Fruit fly (Drosophila melanogaster) whole organism, embryonic: ENCODE data around the gene ATPsynG.

Experiments
- B-H2 ChIP-seq: fragments of 200-800 bp; sonication (Bioruptor generic); optimal IDR thresholded peaks from 2 replicates; lab custom pipeline; 2018; ENCODE audit warnings: missing biosample characterization, mild to moderate bottlenecking, missing genetic modification characterization
- Bteb2 ChIP-seq: fragments of 200-800 bp; sonication (Bioruptor generic); optimal IDR thresholded peaks from 2 replicates; lab custom pipeline; 2016; ENCODE audit warnings: missing biosample characterization, missing genetic modification characterization
- CG10147 ChIP-seq: fragments of 200-800 bp; sonication (Bioruptor generic); optimal IDR thresholded peaks from 2 replicates; lab custom pipeline; 2019; ENCODE audit warnings: missing biosample characterization, mild to moderate bottlenecking, missing genetic modification characterization, moderate library complexity
- CG10209 ChIP-seq: fragments of 200-800 bp; sonication (Bioruptor generic); optimal IDR thresholded peaks from 3 replicates; lab custom pipeline; 2017; ENCODE audit warnings: missing biosample characterization, mild to moderate bottlenecking, missing genetic modification characterization, missing genetic modification reagents
- CG12155 ChIP-seq: fragments of 200-800 bp; sonication (Bioruptor generic); optimal IDR thresholded peaks from 3 replicates; lab custom pipeline; 2016; ENCODE audit warnings: missing biosample characterization, missing genetic modification characterization
- CG12391 ChIP-seq: fragments of 200-800 bp; sonication (Bioruptor generic); optimal IDR thresholded peaks from 3 replicates; lab custom pipeline; 2018; ENCODE audit warnings: missing biosample characterization, mild to moderate bottlenecking, missing genetic modification characterization, moderate library complexity
- CG14965 ChIP-seq: fragments of 200-800 bp; sonication (Bioruptor generic); optimal IDR thresholded peaks from 2 replicates; lab custom pipeline; 2016; ENCODE audit warnings: missing biosample characterization, missing genetic modification characterization, borderline replicate concordance
- CG1602 ChIP-seq: fragments of 200-800 bp; sonication (Bioruptor generic); optimal IDR thresholded peaks from 3 replicates; lab custom pipeline; 2016; ENCODE audit warnings: missing biosample characterization, missing genetic modification characterization
- CG1603 ChIP-seq: fragments of 200-800 bp; sonication (Bioruptor generic); optimal IDR thresholded peaks from 2 replicates; lab custom pipeline; 2019; ENCODE audit warnings: missing biosample characterization, mild to moderate bottlenecking, missing genetic modification characterization, moderate library complexity
- CG16863 ChIP-seq: fragments of 200-800 bp; sonication (Bioruptor generic); optimal IDR thresholded peaks from 3 replicates; lab custom pipeline; 2016; ENCODE audit warnings: missing biosample characterization, missing genetic modification characterization
- CG17359 ChIP-seq: fragments of 200-800 bp; sonication (Bioruptor generic); optimal IDR thresholded peaks from 3 replicates; lab custom pipeline; 2018; ENCODE audit warnings: missing biosample characterization, mild to moderate bottlenecking, missing genetic modification characterization, moderate library complexity
- CG2678 ChIP-seq: fragments of 200-800 bp; sonication (Bioruptor generic); optimal IDR thresholded peaks from 3 replicates; lab custom pipeline; 2019; ENCODE audit warnings: missing biosample characterization, mild to moderate bottlenecking, missing genetic modification characterization, moderate library complexity
- CG2889 ChIP-seq: fragments of 200-800 bp; sonication (Bioruptor generic); IDR thresholded peaks from 3 replicates; pipeline ENCODE4 v1.3.6; 2022; ENCODE audit warnings: missing biosample characterization, missing genetic modification characterization
- CG31224 ChIP-seq: fragments of 200-800 bp; sonication (Bioruptor generic); IDR thresholded peaks from 2 replicates; pipeline ENCODE4 v1.3.6; 2022; ENCODE audit warnings: missing biosample characterization, missing genetic modification characterization
- CG32767 ChIP-seq: fragments of 200-800 bp; sonication (Bioruptor generic); IDR thresholded peaks from 2 replicates; pipeline ENCODE4 v1.3.6; 2022; ENCODE audit warnings: missing biosample characterization, missing genetic modification characterization
- CkIIα-i1 ChIP-seq: fragments of 200-800 bp; sonication (Bioruptor generic); IDR thresholded peaks from 2 replicates; pipeline ENCODE4 v1.3.6; 2022; ENCODE audit warnings: missing biosample characterization, missing genetic modification characterization
- Dek ChIP-seq: fragments of 200-800 bp; sonication (Bioruptor generic); optimal IDR thresholded peaks from 3 replicates; lab custom pipeline; 2019; ENCODE audit warnings: missing biosample characterization, mild to moderate bottlenecking, missing genetic modification characterization, moderate library complexity
- Dll ChIP-seq: fragments of 200-800 bp; sonication (Bioruptor generic); IDR thresholded peaks from 4 replicates; pipeline ENCODE4 v1.3.6; 2022; ENCODE audit warnings: missing biosample characterization, missing genetic modification characterization; ENCODE audit not compliant: partially characterized antibody
- Doc2 ChIP-seq: fragments of 200-800 bp; sonication (Bioruptor generic); IDR thresholded peaks from 2 replicates; pipeline ENCODE4 v1.3.6; 2022; ENCODE audit warnings: missing biosample characterization, missing genetic modification characterization
- Fer3 ChIP-seq: fragments of 200-800 bp; sonication (Bioruptor generic); optimal IDR thresholded peaks from 2 replicates; lab custom pipeline; 2018; ENCODE audit warnings: missing biosample characterization, mild to moderate bottlenecking, missing genetic modification characterization, moderate library complexity
- Hand ChIP-seq: fragments of 200-800 bp; sonication (Bioruptor generic); optimal IDR thresholded peaks from 2 replicates; lab custom pipeline; 2017; ENCODE audit warnings: mild to moderate bottlenecking, missing biosample characterization, missing genetic modification reagents, missing genetic modification characterization
- Med ChIP-seq: fragments of 200-800 bp; sonication (Bioruptor generic); peaks from one replicate; lab custom pipeline; 2016; ENCODE audit warnings: missing biosample characterization, missing genetic modification characterization, mild to moderate bottlenecking, inconsistent platforms, moderate library complexity
- Mrtf ChIP-seq: fragments of 200-800 bp; sonication (Bioruptor generic); IDR thresholded peaks from 3 replicates; pipeline ENCODE4 v1.3.6; 2022; ENCODE audit warnings: missing biosample characterization, missing genetic modification characterization
- NfI ChIP-seq: fragments of 200-800 bp; sonication (Bioruptor generic); optimal IDR thresholded peaks from 3 replicates; lab custom pipeline; 2018; ENCODE audit warnings: missing biosample characterization, mild to moderate bottlenecking, missing genetic modification characterization, moderate library complexity
- Optix ChIP-seq: fragments of 200-800 bp; sonication (Bioruptor generic); IDR thresholded peaks from 3 replicates; pipeline ENCODE4 v1.3.6; 2022; ENCODE audit warnings: missing biosample characterization, missing genetic modification characterization
- Ravus ChIP-seq: fragments of 200-800 bp; sonication (Bioruptor generic); IDR thresholded peaks from 2 replicates; pipeline ENCODE4 v1.3.6; 2022; ENCODE audit warnings: missing biosample characterization, missing genetic modification characterization
- Six4 ChIP-seq: fragments of 200-800 bp; sonication (Bioruptor generic); optimal IDR thresholded peaks from 2 replicates; lab custom pipeline; 2016; ENCODE audit warnings: missing biosample characterization, missing genetic modification characterization
- Stat92E ChIP-seq, 3 experiments: fragments of >200 bp in 2 of 3; fragments of 200-800 bp in 1 of 3; sonication (Bioruptor generic) in 1 of 3; optimal IDR thresholded peaks; 2 replicates each; lab custom pipeline; 2017 to 2019; ENCODE audit warnings: missing biosample characterization in 3 of 3, missing genetic modification characterization in 3 of 3, mild to moderate bottlenecking in 1 of 3, moderate library complexity in 1 of 3
- Tbp ChIP-seq: fragments of >200 bp; optimal IDR thresholded peaks from 2 replicates; lab custom pipeline; 2018; ENCODE audit warnings: missing biosample characterization, missing genetic modification characterization
- Usf ChIP-seq: fragments of 200-800 bp; sonication (Bioruptor generic); optimal IDR thresholded peaks from 2 replicates; lab custom pipeline; 2017; ENCODE audit warnings: missing genotype, missing biosample characterization, missing genetic modification characterization
- bigmax ChIP-seq: fragments of 200-800 bp; sonication (Bioruptor generic); optimal IDR thresholded peaks from 2 replicates; lab custom pipeline; 2018; ENCODE audit warnings: missing biosample characterization, mild to moderate bottlenecking, missing genetic modification characterization
- bowl ChIP-seq: fragments of 200-800 bp; sonication (Bioruptor generic); IDR thresholded peaks from 2 replicates; pipeline ENCODE4 v1.3.6; 2022; ENCODE audit warnings: missing biosample characterization, missing genetic modification characterization
- chif ChIP-seq, 2 experiments: fragments of 200-800 bp; sonication (Bioruptor generic); optimal IDR thresholded peaks; 3 replicates each; lab custom pipeline; 2016; ENCODE audit warnings: missing biosample characterization in 2 of 2, missing genetic modification characterization in 2 of 2
- da ChIP-seq: fragments of 200-800 bp; sonication (Bioruptor generic); optimal IDR thresholded peaks from 2 replicates; lab custom pipeline; 2016; ENCODE audit warnings: missing biosample characterization, missing genetic modification characterization
- dpn ChIP-seq, 2 experiments: fragments of 200-800 bp; sonication (Bioruptor generic); optimal IDR thresholded peaks; 3 replicates each; lab custom pipeline; 2016; ENCODE audit warnings: missing biosample characterization in 2 of 2, missing genetic modification characterization in 2 of 2
- exex ChIP-seq: fragments of 200-800 bp; sonication (Bioruptor generic); optimal IDR thresholded peaks from 4 replicates; lab custom pipeline; 2018; ENCODE audit warnings: missing biosample characterization, mild to moderate bottlenecking, missing genetic modification characterization, moderate library complexity
- fd3F ChIP-seq: fragments of 200-800 bp; sonication (Bioruptor generic); optimal IDR thresholded peaks from 2 replicates; lab custom pipeline; 2018; ENCODE audit warnings: missing biosample characterization, mild to moderate bottlenecking, missing genetic modification characterization, moderate library complexity
- ftz-f1 ChIP-seq: fragments of 200-800 bp; sonication (Bioruptor generic); optimal IDR thresholded peaks from 2 replicates; lab custom pipeline; 2016; ENCODE audit warnings: missing biosample characterization, missing genetic modification characterization
- gro ChIP-seq: fragments of 200-800 bp; sonication (Bioruptor generic); optimal IDR thresholded peaks from 2 replicates; lab custom pipeline; 2016; ENCODE audit warnings: missing biosample characterization, missing genetic modification characterization
- h ChIP-seq: fragments of >200 bp; optimal IDR thresholded peaks from 2 replicates; lab custom pipeline; 2017
- hbn ChIP-seq: fragments of 200-800 bp; sonication (Bioruptor generic); IDR thresholded peaks from 2 replicates; pipeline ENCODE4 v1.3.6; 2022; ENCODE audit warnings: missing biosample characterization, missing genetic modification characterization; ENCODE audit not compliant: partially characterized antibody
- jigr1 ChIP-seq: fragments of 200-800 bp; sonication (Bioruptor generic); IDR thresholded peaks from 3 replicates; pipeline ENCODE4 v1.3.6; 2022; ENCODE audit warnings: missing biosample characterization, missing genetic modification characterization
- jumu ChIP-seq: fragments of 200-800 bp; sonication (Bioruptor generic); optimal IDR thresholded peaks from 3 replicates; lab custom pipeline; 2016; ENCODE audit warnings: missing biosample characterization, missing genetic modification characterization
- knrl ChIP-seq: fragments of 200-800 bp; sonication (Bioruptor generic); IDR thresholded peaks from 3 replicates; pipeline ENCODE4 v1.3.6; 2022; ENCODE audit warnings: missing biosample characterization, missing genetic modification characterization; ENCODE audit not compliant: partially characterized antibody
- mirr ChIP-seq: fragments of 200-800 bp; sonication (Bioruptor generic); optimal IDR thresholded peaks from 3 replicates; lab custom pipeline; 2018; ENCODE audit warnings: missing biosample characterization, mild to moderate bottlenecking, missing genetic modification characterization
- nmo ChIP-seq: fragments of 200-800 bp; sonication (Bioruptor generic); optimal IDR thresholded peaks from 2 replicates; lab custom pipeline; 2018; ENCODE audit warnings: missing biosample characterization, mild to moderate bottlenecking, missing genetic modification characterization, moderate library complexity
- phol ChIP-seq: fragments of 200-800 bp; sonication (Bioruptor generic); optimal IDR thresholded peaks from 3 replicates; lab custom pipeline; 2018; ENCODE audit warnings: missing biosample characterization, mild to moderate bottlenecking, missing genetic modification characterization, moderate library complexity
- tll ChIP-seq, 2 experiments: fragments of 200-800 bp in 1 of 2; fragments of >200 bp in 1 of 2; sonication (Bioruptor generic) in 1 of 2; optimal IDR thresholded peaks; 2 replicates each; lab custom pipeline; 2017 to 2019; ENCODE audit warnings: missing biosample characterization in 2 of 2, missing genetic modification characterization in 2 of 2, mild to moderate bottlenecking in 1 of 2, moderate library complexity in 1 of 2
- wor ChIP-seq: fragments of 200-800 bp; sonication (Bioruptor generic); IDR thresholded peaks from 2 replicates; pipeline ENCODE4 v1.3.6; 2022; ENCODE audit warnings: missing biosample characterization, missing genetic modification characterization

The ATPsynG gene

dm6 chr2L:10967257-10968008 lies 8.8 kb downstream of the ATPsynG start:
- TF ChIP-seq gro (GFP tag; lab: Kevin White, UChicago) (no peak), Mrtf (no peak), CG31224 (no peak), Optix (GFP tag; lab: Robert Waterston, UW) (no peak; the same call in 2 of the 3 replicates), Dek (tag; lab: Kevin White, UChicago) (no peak), CG10209 (GFP tag; lab: Kevin White, UChicago) (no peak), Doc2 (GFP tag; lab: Robert Waterston, UW) (no peak), Stat92E (GFP tag; optimal IDR thresholded peaks at IDR 0.05; lab: Kevin White, UChicago) (no peak), CG32767 (no peak), da (GFP tag; lab: Kevin White, UChicago) (no peak), NfI (no peak), CkIIα-i1 (GFP tag; lab: Robert Waterston, UW) (no peak), CG10147 (GFP tag; lab: Kevin White, UChicago) (no peak), fd3F (GFP tag; lab: Kevin White, UChicago) (no peak), chif (GFP tag; optimal IDR thresholded peaks at IDR 0.05; lab: Kevin White, UChicago) (no peak), CG12155 (GFP tag; lab: Kevin White, UChicago) (no peak), knrl (GFP tag; lab: Robert Waterston, UW) (0 out of 3 replicates have a peak, but pooled peaks have one; percentile 11), Dll (GFP tag; lab: Robert Waterston, UW) (peak; percentile 34; the same call in 1 of the 4 replicates), dpn (GFP tag; optimal IDR thresholded peaks at IDR 0.05; lab: Kevin White, UChicago) (no peak), Med (GFP tag; lab: Kevin White, UChicago) (peak; percentile 89), bigmax (GFP tag; lab: Kevin White, UChicago) (no peak), CG12391 (tag; lab: Kevin White, UChicago) (peak; percentile 17), Fer3 (tag; lab: Kevin White, UChicago) (no peak), Bteb2 (GFP tag; lab: Kevin White, UChicago) (no peak), exex (peak; percentile 40), tll (GFP tag; optimal IDR thresholded peaks at IDR 0.05; lab: Kevin White, UChicago) (no peak), Usf (no peak), Six4 (GFP tag; lab: Kevin White, UChicago) (no peak), CG2678 (tag; lab: Kevin White, UChicago) (no peak), wor (GFP tag; lab: Robert Waterston, UW) (no peak), bowl (GFP tag; lab: Robert Waterston, UW) (peak; percentile 30; the same call in 1 of the 2 replicates), CG16863 (GFP tag; lab: Kevin White, UChicago) (no peak), hbn (GFP tag; lab: Robert Waterston, UW) (0 out of 2 replicates have a peak, but pooled peaks have one; percentile 10), ftz-f1 (GFP tag; lab: Kevin White, UChicago) (peak; percentile 63), h (lab: Kevin White, UChicago) (no peak), phol (tag; lab: Kevin White, UChicago) (no peak), jumu (GFP tag; lab: Kevin White, UChicago) (no peak), B-H2 (GFP tag; lab: Kevin White, UChicago) (no peak), CG14965 (GFP tag; lab: Kevin White, UChicago) (no peak), CG1602 (no peak), CG17359 (tag; lab: Kevin White, UChicago) (peak; percentile 17), Tbp (GFP tag; lab: Kevin White, UChicago) (no peak), CG2889 (no peak), Hand (GFP tag; lab: Kevin White, UChicago) (no peak), jigr1 (no peak), mirr (GFP tag; lab: Kevin White, UChicago) (no peak), Ravus (no peak), nmo (no peak), CG1603 (tag; lab: Kevin White, UChicago) (peak; percentile 15)
